Worm (Caenorhabditis elegans) whole organism, L4/young adult: ENCODE results near the gene smg-4.

Experiments used
- W03F9.2 ChIP-seq: fragments of 150-350 bp; optimal IDR thresholded peaks from 2 replicates; lab custom pipeline; 2014; ENCODE audit warnings: missing biosample characterization, missing genetic modification characterization
- dao-5 ChIP-seq: sonication (generic microtip); optimal IDR thresholded peaks from 2 replicates; lab custom pipeline; 2016; ENCODE audit warnings: missing genotype, missing genetic modification characterization, moderate library complexity, missing compliant biosample characterization

- TF ChIP-seq dao-5 = no peak
- no peak for TF ChIP-seq W03F9.2 (tag; lab: Kevin White, UChicago)
Measured at ce11 chrV:9791332-9791731, 13.8 kb upstream of the smg-4 start, which contains the start of gene lipl-2.
